Fruit fly (Drosophila melanogaster): ENCODE results near the gene Obp83a.

The Obp83a gene

dm6 chr3R:5998235-5998666 lies 23.2 kb upstream of the Obp83a start (continued):
- TF ChIP-seq CG14667 (GFP tag; IDR thresholded peaks at IDR 0.05) (no peak), CG17385 (GFP tag; optimal IDR thresholded peaks at IDR 0.05) (peak; percentile 37), Asciz (GFP tag; optimal IDR thresholded peaks at IDR 0.05) (peak; percentile 36), shn (GFP tag; optimal IDR thresholded peaks at IDR 0.05) (peak; percentile 7), CG5180 (GFP tag; optimal IDR thresholded peaks at IDR 0.05) (peak; percentile 39), CG14441 (GFP tag; IDR thresholded peaks at IDR 0.05) (peak; percentile 15; the same call in 1 of the 2 replicates), btn (GFP tag; optimal IDR thresholded peaks at IDR 0.05) (no peak), CkIIα-i1 (GFP tag; IDR thresholded peaks at IDR 0.05) (no peak), en (GFP tag; optimal IDR thresholded peaks at IDR 0.05) (no peak), CG8089 (GFP tag; optimal IDR thresholded peaks at IDR 0.05) (peak; percentile 23), CG1024 (GFP tag; IDR thresholded peaks at IDR 0.05) (no peak), lab (GFP tag; optimal IDR thresholded peaks at IDR 0.05) (peak; percentile 33), CG13123 (GFP tag; optimal IDR thresholded peaks at IDR 0.05) (peak; percentile 18), CG31388 (GFP tag; optimal IDR thresholded peaks at IDR 0.05) (no peak), crc (GFP tag; optimal IDR thresholded peaks at IDR 0.05) (peak; percentile 5), dimm (GFP tag; IDR thresholded peaks at IDR 0.05) (no peak), slbo (GFP tag; IDR thresholded peaks at IDR 0.05) (peak; percentile 65), hb (GFP tag; IDR thresholded peaks at IDR 0.05; ENCODE audit: partially characterized antibody) (no peak), Blimp-1 (GFP tag; optimal IDR thresholded peaks at IDR 0.05) (peak; percentile 44), CG10431 (GFP tag; optimal IDR thresholded peaks at IDR 0.05) (no peak), Camta (GFP tag; optimal IDR thresholded peaks at IDR 0.05) (peak; percentile 31), Sox100B (GFP tag; optimal IDR thresholded peaks at IDR 0.05) (peak; percentile 67), CG16863 (GFP tag; optimal IDR thresholded peaks at IDR 0.05) (peak; percentile 42), Deaf1 (tag; optimal IDR thresholded peaks at IDR 0.05) (peak; percentile 14), hkb (optimal IDR thresholded peaks at IDR 0.05) (no peak), hkb (GFP tag; IDR thresholded peaks at IDR 0.05) (peak; percentile 58), CG11504 (tag; optimal IDR thresholded peaks at IDR 0.05) (peak; percentile 61), CG2712 (tag; optimal IDR thresholded peaks at IDR 0.05) (peak; percentile 65), tap (tag; optimal IDR thresholded peaks at IDR 0.05) (peak; percentile 5), CG11560 (tag; IDR thresholded peaks at IDR 0.05) (no peak), HLHmδ (GFP tag; optimal IDR thresholded peaks at IDR 0.05) (no peak), CG8944 (GFP tag; optimal IDR thresholded peaks at IDR 0.05) (peak; percentile 26), CG7839 (tag; optimal IDR thresholded peaks at IDR 0.05) (peak; percentile 67), CG8281 (tag; optimal IDR thresholded peaks at IDR 0.05) (peak; percentile 2), so (GFP tag; IDR thresholded peaks at IDR 0.05) (no peak), sd (tag; optimal IDR thresholded peaks at IDR 0.05) (peak; percentile 44), CG17361 (GFP tag; IDR thresholded peaks at IDR 0.05) (peak; percentile 61; the same call in 2 of the 3 replicates), ro (GFP tag; IDR thresholded peaks at IDR 0.05) (no peak), dpn (GFP tag; optimal IDR thresholded peaks at IDR 0.05) (peak; percentile 34 to 53), CG15073 (GFP tag; optimal IDR thresholded peaks at IDR 0.05) (no peak), CG10366 (GFP tag; IDR thresholded peaks at IDR 0.05) (peak; percentile 26; the same call in 1 of the 2 replicates), CG15269 (tag; optimal IDR thresholded peaks at IDR 0.05) (peak; percentile 64), CG7928 (GFP tag; optimal IDR thresholded peaks at IDR 0.05) (no peak), CG7963 (GFP tag; IDR thresholded peaks at IDR 0.05; ENCODE audit: partially characterized antibody) (no peak), sisA (GFP tag; IDR thresholded peaks at IDR 0.05) (no peak), dysf (GFP tag; IDR thresholded peaks at IDR 0.05) (peak; percentile 60; the same call in 2 of the 3 replicates), CG2120 (GFP tag; optimal IDR thresholded peaks at IDR 0.05) (peak; percentile 64), CG18619 (GFP tag; optimal IDR thresholded peaks at IDR 0.05) (peak; percentile 50), eve (GFP tag; optimal IDR thresholded peaks at IDR 0.05) (peak in 1 of 2 experiments; percentile 73), CG1603 (tag; optimal IDR thresholded peaks at IDR 0.05) (no peak), BtbVII (GFP tag; optimal IDR thresholded peaks at IDR 0.05) (peak; percentile 21)

Data from whole organism, embryonic.